Worm (Caenorhabditis elegans) whole organism, mixed stage, embryonic: ENCODE results near the gene lgc-56.

Experiments
- M03D4.4 ChIP-seq: sonication (generic microtip); optimal IDR thresholded peaks from 2 replicates; lab custom pipeline; 2017; ENCODE audit warnings: mild to moderate bottlenecking, missing genetic modification characterization, missing compliant biosample characterization
- bed-3 ChIP-seq: fragments of 200-800 bp; sonication (Bioruptor generic); optimal IDR thresholded peaks from 3 replicates; lab custom pipeline; 2018; ENCODE audit warnings: mild to moderate bottlenecking, missing genetic modification characterization, moderate library complexity, missing compliant biosample characterization
- blmp-1 ChIP-seq: fragments of 150-350 bp; optimal IDR thresholded peaks from 2 replicates; lab custom pipeline; 2014; ENCODE audit warnings: missing biosample characterization, missing genetic modification characterization
- ceh-39 ChIP-seq: fragments of 150-350 bp; optimal IDR thresholded peaks from 2 replicates; lab custom pipeline; 2014; ENCODE audit warnings: missing biosample characterization, missing genetic modification characterization
- ceh-43 ChIP-seq: fragments of 200-800 bp; sonication (Bioruptor generic); optimal IDR thresholded peaks from 2 replicates; lab custom pipeline; 2018; ENCODE audit warnings: mild to moderate bottlenecking, missing genetic modification characterization, moderate library complexity, missing compliant biosample characterization
- ceh-83 ChIP-seq: fragments of 200-800 bp; sonication (Bioruptor generic); optimal IDR thresholded peaks from 2 replicates; lab custom pipeline; 2018; ENCODE audit warnings: mild to moderate bottlenecking, missing genetic modification characterization, missing compliant biosample characterization
- ces-1 ChIP-seq: fragments of 150-350 bp; optimal IDR thresholded peaks from 2 replicates; lab custom pipeline; 2014; ENCODE audit warnings: missing biosample characterization, missing genetic modification reagents, missing genetic modification characterization
- cnd-1 ChIP-seq: fragments of 200-800 bp; sonication (Bioruptor generic); optimal IDR thresholded peaks from 2 replicates; lab custom pipeline; 2018; ENCODE audit warnings: mild to moderate bottlenecking, missing genetic modification characterization, missing compliant biosample characterization
- drap-1 ChIP-seq: fragments of 200-800 bp; sonication (Bioruptor generic); optimal IDR thresholded peaks from 3 replicates; lab custom pipeline; 2018; ENCODE audit warnings: mild to moderate bottlenecking, missing genetic modification characterization, missing compliant biosample characterization
- elt-1 ChIP-seq: sonication (generic microtip); optimal IDR thresholded peaks from 2 replicates; lab custom pipeline; 2017; ENCODE audit warnings: missing genetic modification characterization, mild to moderate bottlenecking, missing compliant biosample characterization, antibody characterized with exemption, moderate library complexity, borderline replicate concordance; ENCODE audit not compliant: insufficient read depth
- elt-3 ChIP-seq: fragments of 150-350 bp; optimal IDR thresholded peaks from 2 replicates; lab custom pipeline; 2014; ENCODE audit warnings: missing biosample characterization, missing genetic modification characterization
- flh-1 ChIP-seq: fragments of 200-800 bp; sonication (Bioruptor generic); optimal IDR thresholded peaks from 2 replicates; lab custom pipeline; 2018; ENCODE audit warnings: mild to moderate bottlenecking, missing genetic modification characterization, moderate library complexity, missing compliant biosample characterization
- ham-2 ChIP-seq: fragments of 200-800 bp; sonication (Bioruptor generic); optimal IDR thresholded peaks from 2 replicates; lab custom pipeline; 2018; ENCODE audit warnings: mild to moderate bottlenecking, missing genetic modification characterization, missing compliant biosample characterization
- hlh-1 ChIP-seq: fragments of 150-350 bp; optimal IDR thresholded peaks from 2 replicates; lab custom pipeline; 2014; ENCODE audit warnings: missing biosample characterization, missing genetic modification reagents, missing genetic modification characterization
- lin-13 ChIP-seq: fragments of 150-350 bp; optimal IDR thresholded peaks from 2 replicates; lab custom pipeline; 2014; ENCODE audit warnings: missing biosample characterization, missing genetic modification characterization
- lin-32 ChIP-seq: fragments of 200-800 bp; sonication (Bioruptor generic); optimal IDR thresholded peaks from 2 replicates; lab custom pipeline; 2018; ENCODE audit warnings: mild to moderate bottlenecking, missing genetic modification characterization, missing compliant biosample characterization
- lsy-2 ChIP-seq: fragments of 150-350 bp; optimal IDR thresholded peaks from 2 replicates; lab custom pipeline; 2014; ENCODE audit warnings: missing biosample characterization, missing genetic modification characterization
- mab-5 ChIP-seq: fragments of 150-350 bp; optimal IDR thresholded peaks from 2 replicates; lab custom pipeline; 2014; ENCODE audit warnings: missing biosample characterization, missing genetic modification characterization
- mep-1 ChIP-seq: fragments of 150-350 bp; optimal IDR thresholded peaks from 2 replicates; lab custom pipeline; 2017; ENCODE audit warnings: missing biosample characterization, missing genetic modification reagents, missing genetic modification characterization, inconsistent platforms
- mls-2 ChIP-seq: sonication (generic microtip); optimal IDR thresholded peaks from 2 replicates; lab custom pipeline; 2016; ENCODE audit warnings: mild to moderate bottlenecking, missing genetic modification characterization, moderate library complexity, missing compliant biosample characterization
- nhr-12 ChIP-seq: fragments of 150-350 bp; optimal IDR thresholded peaks from 2 replicates; lab custom pipeline; 2014; ENCODE audit warnings: missing biosample characterization, missing genetic modification characterization
- nhr-2 ChIP-seq: fragments of 150-350 bp; optimal IDR thresholded peaks from 2 replicates; lab custom pipeline; 2014; ENCODE audit warnings: missing biosample characterization, missing genetic modification characterization
- nhr-237 ChIP-seq: fragments of 150-350 bp; optimal IDR thresholded peaks from 2 replicates; lab custom pipeline; 2014; ENCODE audit warnings: missing biosample characterization, missing genetic modification characterization
- nhr-28 ChIP-seq: fragments of 150-350 bp; optimal IDR thresholded peaks from 2 replicates; lab custom pipeline; 2014; ENCODE audit warnings: missing biosample characterization, missing genetic modification characterization
- nhr-76 ChIP-seq: sonication (generic microtip); optimal IDR thresholded peaks from 2 replicates; lab custom pipeline; 2017; ENCODE audit warnings: missing biosample characterization, missing genetic modification characterization
- pha-4 ChIP-seq: fragments of 150-350 bp; optimal IDR thresholded peaks from 2 replicates; lab custom pipeline; 2018; ENCODE audit warnings: missing biosample characterization, missing genetic modification reagents, missing genetic modification characterization
- sem-2 ChIP-seq: fragments of 200-800 bp; sonication (Bioruptor generic); optimal IDR thresholded peaks from 2 replicates; lab custom pipeline; 2018; ENCODE audit warnings: mild to moderate bottlenecking, missing genetic modification characterization, missing compliant biosample characterization
- snpc-4 ChIP-seq: fragments of 150-350 bp; optimal IDR thresholded peaks from 2 replicates; lab custom pipeline; 2014; ENCODE audit warnings: missing biosample characterization, missing genetic modification characterization
- sptf-1 ChIP-seq: sonication (generic microtip); optimal IDR thresholded peaks from 2 replicates; lab custom pipeline; 2017; ENCODE audit warnings: mild to moderate bottlenecking, missing genetic modification characterization, moderate library complexity, missing compliant biosample characterization
- tbx-8 ChIP-seq: fragments of 200-800 bp; sonication (Bioruptor generic); optimal IDR thresholded peaks from 2 replicates; lab custom pipeline; 2018; ENCODE audit warnings: mild to moderate bottlenecking, missing genetic modification characterization, moderate library complexity, missing compliant biosample characterization
- unc-120 ChIP-seq: sonication (generic microtip); optimal IDR thresholded peaks from 2 replicates; lab custom pipeline; 2017; ENCODE audit warnings: missing genetic modification characterization, missing compliant biosample characterization; ENCODE audit not compliant: poor library complexity, severe bottlenecking
- unc-39 ChIP-seq: fragments of 150-350 bp; optimal IDR thresholded peaks from 2 replicates; lab custom pipeline; 2014; ENCODE audit warnings: missing biosample characterization, missing genetic modification characterization
- unc-62 ChIP-seq: fragments of 150-350 bp; optimal IDR thresholded peaks from 2 replicates; lab custom pipeline; 2014; ENCODE audit warnings: missing biosample characterization, missing genetic modification reagents, missing genetic modification characterization
- zip-8 ChIP-seq: fragments of 150-350 bp; optimal IDR thresholded peaks from 2 replicates; lab custom pipeline; 2014; ENCODE audit warnings: missing biosample characterization, missing genetic modification characterization
- ztf-11 ChIP-seq: fragments of 150-350 bp; optimal IDR thresholded peaks from 2 replicates; lab custom pipeline; 2014; ENCODE audit warnings: missing biosample characterization, missing genetic modification characterization

Gene lgc-56

ce11 chrII:5130081-5130480, at the start of gene lgc-56:
TSS of gene lgc-56 (plus strand) at chrII:5130381.
- TF ChIP-seq unc-39 (tag; lab: Kevin White, UChicago), result no peak
- TF ChIP-seq bed-3, result no peak
- TF ChIP-seq ceh-39 (tag; lab: Kevin White, UChicago), result no peak
- no peak for TF ChIP-seq ceh-43
- no peak for TF ChIP-seq unc-62
- TF ChIP-seq mep-1, result no peak
- TF ChIP-seq nhr-76 (tag; lab: Kevin White, UChicago), result no peak
- TF ChIP-seq cnd-1 (tag; lab: Kevin White, UChicago), result no peak
- TF ChIP-seq flh-1 (GFP tag; lab: Kevin White, UChicago), result no peak
- no peak for TF ChIP-seq ham-2 (GFP tag; lab: Kevin White, UChicago)
- no peak for TF ChIP-seq unc-120 (tag; lab: Kevin White, UChicago)
- TF ChIP-seq zip-8 (tag; lab: Kevin White, UChicago), result no peak
- TF ChIP-seq M03D4.4 (tag; lab: Kevin White, UChicago), result no peak
- no peak for TF ChIP-seq hlh-1 (tag; lab: Kevin White, UChicago)
- no peak for TF ChIP-seq lsy-2
- no peak for TF ChIP-seq ztf-11 (tag; lab: Kevin White, UChicago)
- no peak for TF ChIP-seq tbx-8
- TF ChIP-seq mls-2 (tag; lab: Kevin White, UChicago), result no peak
- TF ChIP-seq pha-4, result no peak
- TF ChIP-seq snpc-4, result no peak

DNA sequence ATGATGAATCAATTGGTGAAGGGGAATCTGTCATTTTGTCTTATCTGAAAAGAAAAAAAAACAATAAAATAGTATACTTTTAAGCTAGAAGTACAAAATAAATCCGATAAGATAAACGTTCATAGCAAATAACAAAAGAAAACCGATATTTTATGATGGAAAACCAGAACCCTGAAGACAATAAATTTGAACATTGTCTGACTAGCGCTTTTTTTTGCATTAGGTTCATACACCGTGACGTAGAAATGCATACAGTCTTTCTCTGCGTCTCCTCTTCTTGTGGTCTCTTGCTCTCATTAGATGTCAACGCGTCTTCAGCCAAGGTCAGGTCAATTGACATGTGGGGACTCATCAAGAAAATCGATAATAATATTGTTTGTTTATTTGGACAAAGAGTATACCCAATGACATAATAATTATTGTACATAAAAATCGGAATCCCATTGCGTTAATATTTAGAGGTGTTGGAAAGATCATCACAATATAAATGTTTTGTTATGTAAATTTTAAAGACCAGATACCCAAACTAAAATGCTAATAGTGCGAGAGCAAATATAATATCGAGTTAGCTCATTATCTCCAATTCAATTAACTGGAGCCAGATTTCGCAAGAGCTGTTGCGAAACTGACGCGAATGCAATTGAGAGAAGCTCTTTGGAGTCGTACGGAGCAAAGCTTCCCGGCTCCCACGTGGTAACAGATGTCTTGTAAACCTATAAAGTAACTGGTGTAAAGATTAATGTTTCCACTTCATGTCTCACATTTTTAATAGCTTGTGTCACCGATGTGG, 48.9 kb upstream of the lgc-56 start, which contains the start of gene dsh-2:
Gene dsh-2, minus strand, starts transcription at position 51 of the 790 bp plus-strand sequence.
- TF ChIP-seq nhr-237 (tag; lab: Kevin White, UChicago) (no peak), lin-13 (tag; lab: Kevin White, UChicago) (peak; percentile 44), elt-3 (tag; lab: Kevin White, UChicago) (no peak), sptf-1 (tag; lab: Kevin White, UChicago) (no peak), bed-3 (no peak), drap-1 (GFP tag; lab: Kevin White, UChicago) (no peak), mab-5 (tag; lab: Kevin White, UChicago) (no peak), nhr-12 (tag; lab: Kevin White, UChicago) (no peak), ces-1 (GFP tag; lab: Kevin White, UChicago) (peak; percentile 94), hlh-1 (tag; lab: Kevin White, UChicago) (peak; percentile 13), nhr-76 (tag; lab: Kevin White, UChicago) (no peak), M03D4.4 (tag; lab: Kevin White, UChicago) (no peak), lin-32 (GFP tag; lab: Kevin White, UChicago) (no peak), ceh-39 (tag; lab: Kevin White, UChicago) (peak; percentile 82), pha-4 (no peak), zip-8 (tag; lab: Kevin White, UChicago) (no peak), lsy-2 (peak; percentile 20), unc-120 (tag; lab: Kevin White, UChicago) (peak; percentile 10), nhr-28 (tag; lab: Kevin White, UChicago) (no peak), mep-1 (peak; percentile 64), cnd-1 (tag; lab: Kevin White, UChicago) (no peak), mls-2 (tag; lab: Kevin White, UChicago) (no peak), tbx-8 (no peak), ztf-11 (tag; lab: Kevin White, UChicago) (no peak), snpc-4 (no peak), flh-1 (GFP tag; lab: Kevin White, UChicago) (no peak), elt-1 (tag; lab: Kevin White, UChicago) (no peak), unc-39 (tag; lab: Kevin White, UChicago) (no peak), nhr-2 (peak; percentile 70), ham-2 (GFP tag; lab: Kevin White, UChicago) (no peak), ceh-83 (GFP tag; lab: Kevin White, UChicago) (no peak), unc-62 (peak; percentile 86), blmp-1 (no peak), ceh-43 (no peak), sem-2 (GFP tag; lab: Kevin White, UChicago) (no peak)

ce11 chrII:5083341-5083740, 46.8 kb upstream of the lgc-56 start, which contains the start of gene C04G6.4:
TSS of gene C04G6.4 (minus strand) at chrII:5083441.
- TF ChIP-seq M03D4.4 (tag; lab: Kevin White, UChicago) (no peak), mls-2 (tag; lab: Kevin White, UChicago) (no peak), ham-2 (GFP tag; lab: Kevin White, UChicago) (no peak)
